Worm (Caenorhabditis elegans) whole organism, L4 larva: ENCODE data around the gene twk-23.

Experiments used
- F10B5.3 ChIP-seq: sonication (generic microtip); optimal IDR thresholded peaks from 2 replicates; lab custom pipeline; 2016; ENCODE audit warnings: mild to moderate bottlenecking, missing genetic modification characterization, missing compliant biosample characterization
- T26A8.4 ChIP-seq: fragments of 200-800 bp; sonication (Bioruptor generic); IDR thresholded peaks from 2 replicates; pipeline ENCODE4 v1.3.6; 2022; ENCODE audit warnings: missing genetic modification characterization, missing compliant biosample characterization
- ZK546.5 ChIP-seq, 2 experiments: sonication (generic microtip); optimal IDR thresholded peaks; 2 replicates each; lab custom pipeline; 2017; ENCODE audit warnings: missing biosample characterization in 2 of 2, missing genetic modification characterization in 2 of 2
- ama-1 ChIP-seq: fragments of 150-350 bp; optimal IDR thresholded peaks from 2 replicates; lab custom pipeline; 2014; ENCODE audit warnings: inconsistent platforms, mixed read lengths
- arid-1 ChIP-seq: fragments of 200-800 bp; sonication (Bioruptor generic); conservative IDR thresholded peaks from 2 replicates; pipeline ENCODE4 v1.3.6; 2022; ENCODE audit warnings: missing genetic modification reagents, missing genetic modification characterization, missing compliant biosample characterization
- attf-4 ChIP-seq: sonication (generic microtip); optimal IDR thresholded peaks from 3 replicates; lab custom pipeline; 2017; ENCODE audit warnings: missing biosample characterization, missing genetic modification characterization
- ceh-20 ChIP-seq: fragments of 200-800 bp; sonication (Bioruptor generic); IDR thresholded peaks from 2 replicates; pipeline ENCODE4 v1.3.6; 2022; ENCODE audit warnings: missing genetic modification reagents, missing genetic modification characterization, missing compliant biosample characterization
- ceh-62 ChIP-seq: sonication (generic microtip); optimal IDR thresholded peaks from 2 replicates; lab custom pipeline; 2017; ENCODE audit warnings: missing biosample characterization, missing genetic modification characterization
- ceh-82 ChIP-seq: sonication (generic microtip); optimal IDR thresholded peaks from 2 replicates; lab custom pipeline; 2017; ENCODE audit warnings: missing biosample characterization, missing genetic modification characterization
- ces-1 ChIP-seq: fragments of 150-350 bp; sonication (generic microtip); optimal IDR thresholded peaks from 4 replicates; lab custom pipeline; 2014; ENCODE audit warnings: missing biosample characterization, missing genetic modification reagents, missing genetic modification characterization
- daf-12 ChIP-seq: fragments of 150-350 bp; optimal IDR thresholded peaks from 2 replicates; lab custom pipeline; 2014; ENCODE audit warnings: missing biosample characterization, missing genetic modification reagents, missing genetic modification characterization
- daf-16 ChIP-seq, 3 experiments: sonication (generic microtip); optimal IDR thresholded peaks; 2 replicates each; lab custom pipeline; 2016 to 2017; ENCODE audit warnings: missing genetic modification characterization in 3 of 3, missing genetic modification reagents in 3 of 3, mild to moderate bottlenecking in 2 of 3, missing compliant biosample characterization in 2 of 3, missing biosample characterization in 1 of 3, moderate library complexity in 1 of 3
- daf-8 ChIP-seq: fragments of 200-800 bp; sonication (Bioruptor generic); IDR thresholded peaks from 2 replicates; pipeline ENCODE4 v1.3.6; 2022; ENCODE audit warnings: missing genetic modification characterization, missing compliant biosample characterization
- dmd-6 ChIP-seq: fragments of 200-800 bp; sonication (Bioruptor generic); IDR thresholded peaks from 2 replicates; pipeline ENCODE4 v1.3.6; 2022; ENCODE audit warnings: missing genetic modification reagents, missing genetic modification characterization, missing compliant biosample characterization
- dpl-1 ChIP-seq: fragments of 150-350 bp; optimal IDR thresholded peaks from 2 replicates; lab custom pipeline; 2014; ENCODE audit warnings: missing biosample characterization, missing genetic modification reagents, missing genetic modification characterization
- duxl-1 ChIP-seq: sonication (generic microtip); optimal IDR thresholded peaks from 2 replicates; lab custom pipeline; 2016; ENCODE audit warnings: mild to moderate bottlenecking, missing genetic modification characterization, moderate library complexity, missing compliant biosample characterization; ENCODE audit not compliant: poor library complexity
- dve-1 ChIP-seq: sonication (generic microtip); optimal IDR thresholded peaks from 2 replicates; lab custom pipeline; 2017; ENCODE audit warnings: antibody characterized with exemption, mild to moderate bottlenecking, missing genetic modification characterization, missing compliant biosample characterization; ENCODE audit not compliant: insufficient read depth
- fkh-10 ChIP-seq: fragments of 150-350 bp; optimal IDR thresholded peaks from 2 replicates; lab custom pipeline; 2014; ENCODE audit warnings: missing biosample characterization, missing genetic modification reagents, missing genetic modification characterization
- gei-8 ChIP-seq: fragments of 200-800 bp; sonication (Bioruptor generic); optimal IDR thresholded peaks from 2 replicates; lab custom pipeline; 2018; ENCODE audit warnings: mild to moderate bottlenecking, missing genetic modification characterization, missing compliant biosample characterization
- hif-1 ChIP-seq, 2 experiments: sonication (generic microtip); optimal IDR thresholded peaks; 2 replicates each; lab custom pipeline; 2016 to 2017; ENCODE audit warnings: missing compliant biosample characterization in 2 of 2, missing genetic modification characterization in 2 of 2, missing genetic modification reagents in 2 of 2, missing genotype in 2 of 2, mild to moderate bottlenecking in 1 of 2
- hmg-1.1 ChIP-seq: fragments of 200-800 bp; sonication (Bioruptor generic); IDR thresholded peaks from 2 replicates; pipeline ENCODE4 v1.3.6; 2022; ENCODE audit warnings: missing genetic modification reagents, missing genetic modification characterization, missing compliant biosample characterization
- lim-7 ChIP-seq: fragments of 200-800 bp; sonication (Bioruptor generic); IDR thresholded peaks from 2 replicates; pipeline ENCODE4 v1.3.6; 2022; ENCODE audit warnings: missing genetic modification characterization, missing compliant biosample characterization
- lin-13 ChIP-seq: fragments of 150-350 bp; optimal IDR thresholded peaks from 2 replicates; lab custom pipeline; 2014; ENCODE audit warnings: missing biosample characterization, missing genetic modification reagents, missing genetic modification characterization
- lin-39 ChIP-seq: fragments of 150-350 bp; optimal IDR thresholded peaks from 2 replicates; lab custom pipeline; 2014; ENCODE audit warnings: missing biosample characterization, missing genetic modification reagents, missing genetic modification characterization
- lsy-2 ChIP-seq, 2 experiments: fragments of 150-350 bp in 1 of 2; sonication (generic microtip) in 1 of 2; optimal IDR thresholded peaks; 2 replicates each; lab custom pipeline; 2014 to 2017; ENCODE audit warnings: missing biosample characterization in 2 of 2, missing genetic modification characterization in 2 of 2
- madf-9 ChIP-seq: fragments of 200-800 bp; sonication (Bioruptor generic); conservative IDR thresholded peaks from 2 replicates; pipeline ENCODE4 v1.3.6; 2022; ENCODE audit warnings: missing genetic modification reagents, missing genetic modification characterization, missing compliant biosample characterization
- mdl-1 ChIP-seq, 2 experiments: fragments of 150-350 bp in 1 of 2; sonication (generic microtip) in 1 of 2; optimal IDR thresholded peaks; 2 replicates each; lab custom pipeline; 2014 to 2017; ENCODE audit warnings: missing biosample characterization in 2 of 2, missing genetic modification characterization in 2 of 2
- mep-1 ChIP-seq: fragments of 150-350 bp; sonication (generic microtip); optimal IDR thresholded peaks from 3 replicates; lab custom pipeline; 2014; ENCODE audit warnings: missing biosample characterization, missing genetic modification characterization
- nhr-76 ChIP-seq: fragments of 150-350 bp; optimal IDR thresholded peaks from 2 replicates; lab custom pipeline; 2014; ENCODE audit warnings: missing biosample characterization, missing genetic modification characterization
- nhr-77 ChIP-seq: fragments of 150-350 bp; optimal IDR thresholded peaks from 2 replicates; lab custom pipeline; 2014; ENCODE audit warnings: missing biosample characterization, missing genetic modification characterization
- rbr-2 ChIP-seq: sonication (generic microtip); optimal IDR thresholded peaks from 2 replicates; lab custom pipeline; 2016; ENCODE audit warnings: missing genotype, missing genetic modification characterization, missing compliant biosample characterization
- snpc-1.2 ChIP-seq: fragments of 200-800 bp; sonication (Bioruptor generic); IDR thresholded peaks from 2 replicates; pipeline ENCODE4 v1.3.6; 2022; ENCODE audit warnings: missing genetic modification reagents, missing genetic modification characterization, missing compliant biosample characterization
- snpc-4 ChIP-seq: fragments of 150-350 bp; optimal IDR thresholded peaks from 2 replicates; lab custom pipeline; 2014; ENCODE audit warnings: missing biosample characterization, missing genetic modification characterization
- spr-1 ChIP-seq: sonication (generic microtip); optimal IDR thresholded peaks from 2 replicates; lab custom pipeline; 2016; ENCODE audit warnings: mild to moderate bottlenecking, missing genetic modification characterization, missing compliant biosample characterization
- tag-97 ChIP-seq: fragments of 200-800 bp; sonication (Bioruptor generic); IDR thresholded peaks from 2 replicates; pipeline ENCODE4 v1.3.6; 2022; ENCODE audit warnings: missing genetic modification characterization, missing compliant biosample characterization
- zfp-2 ChIP-seq: sonication (generic microtip); optimal IDR thresholded peaks from 2 replicates; lab custom pipeline; 2016; ENCODE audit warnings: mild to moderate bottlenecking, missing genetic modification characterization, missing compliant biosample characterization
- zfp-3 ChIP-seq: fragments of 200-800 bp; sonication (Bioruptor generic); conservative IDR thresholded peaks from 2 replicates; pipeline ENCODE4 v1.3.6; 2022; ENCODE audit warnings: missing genetic modification reagents, missing genetic modification characterization, missing compliant biosample characterization
- zip-11 ChIP-seq: fragments of 200-800 bp; sonication (Bioruptor generic); IDR thresholded peaks from 2 replicates; pipeline ENCODE4 v1.3.6; 2022; ENCODE audit warnings: missing genetic modification characterization, missing compliant biosample characterization
- zip-2 ChIP-seq: fragments of 150-350 bp; optimal IDR thresholded peaks from 2 replicates; lab custom pipeline; 2014; ENCODE audit warnings: missing biosample characterization, missing genetic modification characterization
- ztf-11 ChIP-seq: fragments of 150-350 bp; optimal IDR thresholded peaks from 2 replicates; lab custom pipeline; 2014; ENCODE audit warnings: missing biosample characterization, missing genetic modification characterization

twk-23 gene

DNA sequence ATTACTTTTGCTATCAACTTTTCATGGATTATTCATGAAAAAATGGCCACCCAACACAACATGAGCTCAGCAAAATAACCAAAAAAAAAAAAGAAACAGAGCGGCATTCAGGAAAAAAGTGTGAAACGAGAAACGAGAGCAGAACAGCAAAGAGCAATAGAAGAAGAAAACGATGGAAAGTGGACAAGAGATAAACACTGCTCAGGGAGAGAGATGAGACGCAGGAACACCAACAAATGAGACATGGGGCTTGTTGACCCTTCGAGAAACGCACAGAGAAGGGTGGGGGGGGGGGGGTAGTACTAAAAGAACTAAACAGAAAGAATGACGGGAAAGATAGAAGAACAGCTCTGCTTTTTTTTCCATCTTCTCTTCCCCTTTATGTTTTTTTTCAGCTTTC is 11.5 kb downstream of the twk-23 start:
- TF ChIP-seq ama-1 (lab: Kevin White, UChicago) (no peak), daf-12 (no peak), daf-8 (GFP tag; lab: Robert Waterston, UW) (no peak), snpc-4 (tag; lab: Kevin White, UChicago) (no peak), daf-16 (GFP tag; optimal IDR thresholded peaks at IDR 0.05; lab: Kevin White, UChicago) (peak in 1 of 2 experiments; percentile 22), daf-16 (tag; optimal IDR thresholded peaks at IDR 0.05; lab: Kevin White, UChicago) (no peak), snpc-1.2 (GFP tag; lab: Robert Waterston, UW) (no peak), lin-39 (tag; lab: Kevin White, UChicago) (no peak), dpl-1 (GFP tag; lab: Kevin White, UChicago) (no peak), madf-9 (no peak), lin-13 (no peak), ztf-11 (tag; lab: Kevin White, UChicago) (no peak), T26A8.4 (no peak), arid-1 (GFP tag; lab: Robert Waterston, UW) (no peak), dve-1 (tag; lab: Kevin White, UChicago) (no peak), tag-97 (no peak), zip-11 (GFP tag; lab: Robert Waterston, UW) (no peak), mdl-1 (tag; optimal IDR thresholded peaks at IDR 0.05; lab: Kevin White, UChicago) (no peak), spr-1 (no peak), ceh-62 (tag; lab: Kevin White, UChicago) (no peak), duxl-1 (tag; lab: Kevin White, UChicago) (no peak), ceh-20 (GFP tag; lab: Robert Waterston, UW) (no peak), zfp-2 (tag; lab: Kevin White, UChicago) (no peak), ceh-82 (tag; lab: Kevin White, UChicago) (no peak), attf-4 (tag; lab: Kevin White, UChicago) (no peak), hmg-1.1 (GFP tag; lab: Robert Waterston, UW) (0 out of 2 replicates have a peak, but pooled peaks have one; percentile 20), nhr-76 (no peak), lim-7 (no peak), zfp-3 (GFP tag; lab: Robert Waterston, UW) (no peak), ces-1 (GFP tag; lab: Kevin White, UChicago) (no peak), dmd-6 (GFP tag; lab: Robert Waterston, UW) (0 out of 2 replicates have a peak, but pooled peaks have one; percentile 5), lsy-2 (tag; optimal IDR thresholded peaks at IDR 0.05; lab: Kevin White, UChicago) (no peak), gei-8 (GFP tag; lab: Kevin White, UChicago) (no peak), F10B5.3 (tag; lab: Kevin White, UChicago) (no peak), ZK546.5 (tag; optimal IDR thresholded peaks at IDR 0.05; lab: Kevin White, UChicago) (no peak), zip-2 (no peak), mep-1 (tag; lab: Kevin White, UChicago) (no peak), nhr-77 (no peak), hif-1 (tag; optimal IDR thresholded peaks at IDR 0.05; lab: Kevin White, UChicago) (peak in 1 of 2 experiments; percentile 24), fkh-10 (GFP tag; lab: Kevin White, UChicago) (peak; percentile 2)

DNA sequence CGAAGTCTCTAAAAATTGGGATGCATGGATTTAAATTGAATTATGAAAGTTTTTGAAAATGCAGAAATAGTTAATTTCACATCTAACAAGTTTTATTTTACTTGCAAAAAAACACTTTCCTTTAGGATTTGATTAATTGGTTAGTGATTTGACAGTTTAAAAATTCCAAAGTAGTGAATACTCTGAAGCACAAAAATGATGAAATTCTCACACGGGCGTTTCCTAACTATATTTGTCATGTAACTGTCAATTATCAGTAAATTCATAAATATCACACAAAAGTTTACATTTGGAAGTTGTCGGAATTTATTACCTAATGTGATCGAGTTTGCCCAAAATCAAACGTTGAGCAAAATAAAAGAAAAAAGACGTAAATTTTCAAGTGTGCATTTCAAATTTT is 12.2 kb downstream of the twk-23 start:
- TF ChIP-seq rbr-2 (tag; lab: Kevin White, UChicago) (no peak), dmd-6 (GFP tag; lab: Robert Waterston, UW) (peak; percentile 27), duxl-1 (tag; lab: Kevin White, UChicago) (no peak)
